Worm (Caenorhabditis elegans) whole organism, L2 larva: ENCODE results near the gene Y62H9A.9.

Experiments
- C34F6.9 ChIP-seq: fragments of 150-350 bp; optimal IDR thresholded peaks from 2 replicates; lab custom pipeline; 2014; ENCODE audit warnings: missing biosample characterization, missing genetic modification characterization
- lin-13 ChIP-seq: fragments of 150-350 bp; optimal IDR thresholded peaks from 2 replicates; lab custom pipeline; 2014; ENCODE audit warnings: missing biosample characterization, missing genetic modification reagents, missing genetic modification characterization
- lin-39 ChIP-seq: fragments of 150-350 bp; optimal IDR thresholded peaks from 2 replicates; lab custom pipeline; 2014; ENCODE audit warnings: missing biosample characterization, missing genetic modification reagents, missing genetic modification characterization
- nhr-237 ChIP-seq: fragments of 150-350 bp; optimal IDR thresholded peaks from 2 replicates; lab custom pipeline; 2014; ENCODE audit warnings: missing biosample characterization, missing genetic modification characterization
- nhr-6 ChIP-seq: fragments of 150-350 bp; optimal IDR thresholded peaks from 2 replicates; lab custom pipeline; 2014; ENCODE audit warnings: missing biosample characterization, missing genetic modification characterization
- nhr-77 ChIP-seq: fragments of 150-350 bp; optimal IDR thresholded peaks from 2 replicates; lab custom pipeline; 2014; ENCODE audit warnings: missing biosample characterization, missing genetic modification characterization
- peb-1 ChIP-seq: fragments of 150-350 bp; optimal IDR thresholded peaks from 2 replicates; lab custom pipeline; 2014; ENCODE audit warnings: missing biosample characterization, missing genetic modification characterization
- zag-1 ChIP-seq: fragments of 150-350 bp; optimal IDR thresholded peaks from 2 replicates; lab custom pipeline; 2014; ENCODE audit warnings: missing biosample characterization, missing genetic modification characterization
- ztf-11 ChIP-seq: sonication (generic microtip); optimal IDR thresholded peaks from 2 replicates; lab custom pipeline; 2017; ENCODE audit warnings: missing biosample characterization, missing genetic modification characterization

ce11 chrX:11924158-11924557 is 26.2 kb upstream of the Y62H9A.9 start, which contains the start of gene F55G7.1:
- TF ChIP-seq nhr-6: peak; percentile 35
- TF ChIP-seq nhr-77 (tag; lab: Kevin White, UChicago): peak; percentile 27
- no peak for TF ChIP-seq lin-39 (tag; lab: Kevin White, UChicago)
- no peak for TF ChIP-seq ztf-11 (tag; lab: Kevin White, UChicago)
- TF ChIP-seq C34F6.9 (tag; lab: Kevin White, UChicago): peak; percentile 42
- TF ChIP-seq lin-13 (GFP tag; lab: Kevin White, UChicago): peak; percentile 4
- no peak for TF ChIP-seq zag-1
- TF ChIP-seq peb-1 (tag; lab: Kevin White, UChicago): no peak
- peak; percentile 39 for TF ChIP-seq nhr-237 (tag; lab: Kevin White, UChicago)
